Worm (Caenorhabditis elegans) whole organism, L4 larva: Measurements from ENCODE around the gene ceh-90.
A peak's percentile ranks its signal among the peaks of the same experiment; 100 is the strongest.

ENCODE experiments used
- F37D6.2 ChIP-seq: sonication (generic microtip); optimal IDR thresholded peaks from 2 replicates; lab custom pipeline; 2016; ENCODE audit warnings: mild to moderate bottlenecking, missing genetic modification characterization, missing compliant biosample characterization
- F44E2.7 ChIP-seq: fragments of 200-800 bp; sonication (Bioruptor generic); IDR thresholded peaks from 2 replicates; pipeline ENCODE4 v2.1.2; 2022; ENCODE audit warnings: missing genetic modification characterization, missing compliant biosample characterization
- R02D3.7 ChIP-seq: fragments of 150-350 bp; sonication (generic microtip); optimal IDR thresholded peaks from 3 replicates; lab custom pipeline; 2014; ENCODE audit warnings: missing biosample characterization, missing genetic modification characterization
- T26A8.4 ChIP-seq: fragments of 200-800 bp; sonication (Bioruptor generic); IDR thresholded peaks from 2 replicates; pipeline ENCODE4 v1.3.6; 2022; ENCODE audit warnings: missing genetic modification characterization, missing compliant biosample characterization
- Y105C5A.15 ChIP-seq: fragments of 200-800 bp; sonication (Bioruptor generic); IDR thresholded peaks from 2 replicates; pipeline ENCODE4 v1.3.6; 2022; ENCODE audit warnings: missing genetic modification characterization, missing compliant biosample characterization
- Y48G9A.11 ChIP-seq: fragments of 200-800 bp; sonication (Bioruptor generic); IDR thresholded peaks from 2 replicates; pipeline ENCODE4 v1.3.6; 2022; ENCODE audit warnings: missing genetic modification reagents, missing genetic modification characterization, missing compliant biosample characterization
- Y75B8A.6 ChIP-seq: fragments of 200-800 bp; sonication (Bioruptor generic); IDR thresholded peaks from 2 replicates; pipeline ENCODE4 v1.3.6; 2022; ENCODE audit warnings: missing genetic modification reagents, missing genetic modification characterization, missing compliant biosample characterization
- ZK337.2 ChIP-seq: fragments of 200-800 bp; sonication (Bioruptor generic); IDR thresholded peaks from 2 replicates; pipeline ENCODE4 v1.3.6; 2022; ENCODE audit warnings: missing genetic modification reagents, missing genetic modification characterization, missing compliant biosample characterization
- aha-1 ChIP-seq: fragments of 150-350 bp; peaks from one replicate; lab custom pipeline; 2014; ENCODE audit warnings: missing biosample characterization, missing genetic modification characterization
- ceh-20 ChIP-seq: fragments of 200-800 bp; sonication (Bioruptor generic); IDR thresholded peaks from 2 replicates; pipeline ENCODE4 v1.3.6; 2022; ENCODE audit warnings: missing genetic modification reagents, missing genetic modification characterization, missing compliant biosample characterization
- ceh-82 ChIP-seq: sonication (generic microtip); optimal IDR thresholded peaks from 2 replicates; lab custom pipeline; 2017; ENCODE audit warnings: missing biosample characterization, missing genetic modification characterization
- ces-1 ChIP-seq: fragments of 150-350 bp; sonication (generic microtip); optimal IDR thresholded peaks from 4 replicates; lab custom pipeline; 2014; ENCODE audit warnings: missing biosample characterization, missing genetic modification reagents, missing genetic modification characterization
- daf-12 ChIP-seq: fragments of 150-350 bp; optimal IDR thresholded peaks from 2 replicates; lab custom pipeline; 2014; ENCODE audit warnings: missing biosample characterization, missing genetic modification reagents, missing genetic modification characterization
- daf-16 ChIP-seq, 3 experiments: sonication (generic microtip); optimal IDR thresholded peaks; 2 replicates each; lab custom pipeline; 2016 to 2017; ENCODE audit warnings: missing genetic modification characterization in 3 of 3, missing genetic modification reagents in 3 of 3, mild to moderate bottlenecking in 2 of 3, missing compliant biosample characterization in 2 of 3, missing biosample characterization in 1 of 3, moderate library complexity in 1 of 3
- daf-8 ChIP-seq: fragments of 200-800 bp; sonication (Bioruptor generic); IDR thresholded peaks from 2 replicates; pipeline ENCODE4 v1.3.6; 2022; ENCODE audit warnings: missing genetic modification characterization, missing compliant biosample characterization
- dmd-6 ChIP-seq: fragments of 200-800 bp; sonication (Bioruptor generic); IDR thresholded peaks from 2 replicates; pipeline ENCODE4 v1.3.6; 2022; ENCODE audit warnings: missing genetic modification reagents, missing genetic modification characterization, missing compliant biosample characterization
- dmd-9 ChIP-seq: fragments of 200-800 bp; sonication (Bioruptor generic); IDR thresholded peaks from 2 replicates; pipeline ENCODE4 v1.3.6; 2022; ENCODE audit warnings: missing genetic modification reagents, missing genetic modification characterization, missing compliant biosample characterization
- dpl-1 ChIP-seq: fragments of 150-350 bp; optimal IDR thresholded peaks from 2 replicates; lab custom pipeline; 2014; ENCODE audit warnings: missing biosample characterization, missing genetic modification reagents, missing genetic modification characterization
- dve-1 ChIP-seq: sonication (generic microtip); optimal IDR thresholded peaks from 2 replicates; lab custom pipeline; 2017; ENCODE audit warnings: antibody characterized with exemption, mild to moderate bottlenecking, missing genetic modification characterization, missing compliant biosample characterization; ENCODE audit not compliant: insufficient read depth
- hif-1 ChIP-seq, 2 experiments: sonication (generic microtip); optimal IDR thresholded peaks; 2 replicates each; lab custom pipeline; 2016 to 2017; ENCODE audit warnings: missing compliant biosample characterization in 2 of 2, missing genetic modification characterization in 2 of 2, missing genetic modification reagents in 2 of 2, missing genotype in 2 of 2, mild to moderate bottlenecking in 1 of 2
- hlh-11 ChIP-seq: fragments of 200-800 bp; sonication (Bioruptor generic); optimal IDR thresholded peaks from 2 replicates; lab custom pipeline; 2018; ENCODE audit warnings: mild to moderate bottlenecking, missing genetic modification characterization, missing compliant biosample characterization
- hlh-30 ChIP-seq: sonication (generic microtip); optimal IDR thresholded peaks from 2 replicates; lab custom pipeline; 2017; ENCODE audit warnings: antibody characterized with exemption, mild to moderate bottlenecking, missing genetic modification characterization, missing compliant biosample characterization; ENCODE audit not compliant: insufficient read depth
- lin-1 ChIP-seq: fragments of 200-800 bp; sonication (Bioruptor generic); IDR thresholded peaks from 2 replicates; pipeline ENCODE4 v1.3.6; 2022; ENCODE audit warnings: missing genetic modification reagents, missing genetic modification characterization, missing compliant biosample characterization
- lin-15B ChIP-seq: fragments of 150-350 bp; sonication (generic microtip); optimal IDR thresholded peaks from 3 replicates; lab custom pipeline; 2014; ENCODE audit warnings: missing biosample characterization, missing genetic modification characterization
- lin-38 ChIP-seq: fragments of 200-800 bp; sonication (Bioruptor generic); IDR thresholded peaks from 2 replicates; pipeline ENCODE4 v1.3.6; 2022; ENCODE audit warnings: missing genetic modification reagents, missing genetic modification characterization, missing compliant biosample characterization
- lir-3 ChIP-seq: sonication (generic microtip); optimal IDR thresholded peaks from 2 replicates; lab custom pipeline; 2016; ENCODE audit warnings: mild to moderate bottlenecking, missing genetic modification characterization, missing compliant biosample characterization
- madf-5 ChIP-seq, 2 experiments: fragments of 200-800 bp; sonication (Bioruptor generic); IDR thresholded peaks; 2 replicates each; pipeline ENCODE4 v1.3.6; 2022; ENCODE audit warnings: missing compliant biosample characterization in 2 of 2, missing genetic modification characterization in 2 of 2
- mdt-29 ChIP-seq: fragments of 200-800 bp; sonication (Bioruptor generic); IDR thresholded peaks from 2 replicates; pipeline ENCODE4 v1.3.6; 2022; ENCODE audit warnings: missing genetic modification reagents, missing genetic modification characterization, missing compliant biosample characterization
- mep-1 ChIP-seq: fragments of 150-350 bp; sonication (generic microtip); optimal IDR thresholded peaks from 3 replicates; lab custom pipeline; 2014; ENCODE audit warnings: missing biosample characterization, missing genetic modification characterization
- nhr-10 ChIP-seq: fragments of 150-350 bp; optimal IDR thresholded peaks from 2 replicates; lab custom pipeline; 2014; ENCODE audit warnings: missing biosample characterization, missing genetic modification characterization
- nhr-28 ChIP-seq: fragments of 150-350 bp; optimal IDR thresholded peaks from 2 replicates; lab custom pipeline; 2014; ENCODE audit warnings: missing biosample characterization, missing genetic modification characterization
- nhr-41 ChIP-seq: fragments of 200-800 bp; sonication (Bioruptor generic); IDR thresholded peaks from 2 replicates; pipeline ENCODE4 v1.3.6; 2022; ENCODE audit warnings: missing genetic modification reagents, missing genetic modification characterization, missing compliant biosample characterization
- nhr-42 ChIP-seq: fragments of 200-800 bp; sonication (Bioruptor generic); IDR thresholded peaks from 2 replicates; pipeline ENCODE4 v1.3.6; 2022; ENCODE audit warnings: missing genetic modification characterization, missing compliant biosample characterization
- pha-4 ChIP-seq, 2 experiments: fragments of 150-350 bp in 1 of 2; fragments of 200-800 bp in 1 of 2; sonication (Bioruptor generic) in 1 of 2; IDR thresholded peaks in 1 of 2; optimal IDR thresholded peaks in 1 of 2; 2 replicates each; pipeline versions ENCODE4 v1.3.6 to Lab custom; 2014 to 2022; ENCODE audit warnings: missing genetic modification characterization in 2 of 2, missing genetic modification reagents in 2 of 2, missing biosample characterization in 1 of 2, missing compliant biosample characterization in 1 of 2
- pqm-1 ChIP-seq: sonication (generic microtip); optimal IDR thresholded peaks from 2 replicates; lab custom pipeline; 2017; ENCODE audit warnings: missing biosample characterization, missing genetic modification characterization
- saeg-2 ChIP-seq: fragments of 200-800 bp; sonication (Bioruptor generic); IDR thresholded peaks from 2 replicates; pipeline ENCODE4 v1.3.6; 2022; ENCODE audit warnings: missing genetic modification reagents, missing genetic modification characterization, missing compliant biosample characterization
- sdz-12 ChIP-seq: fragments of 200-800 bp; sonication (Bioruptor generic); optimal IDR thresholded peaks from 2 replicates; lab custom pipeline; 2018; ENCODE audit warnings: mild to moderate bottlenecking, missing genetic modification characterization, missing compliant biosample characterization
- set-16 ChIP-seq: fragments of 200-800 bp; sonication (Bioruptor generic); IDR thresholded peaks from 2 replicates; pipeline ENCODE4 v1.3.6; 2022; ENCODE audit warnings: missing genetic modification reagents, missing genetic modification characterization, missing compliant biosample characterization
- snpc-1.2 ChIP-seq: fragments of 200-800 bp; sonication (Bioruptor generic); IDR thresholded peaks from 2 replicates; pipeline ENCODE4 v1.3.6; 2022; ENCODE audit warnings: missing genetic modification reagents, missing genetic modification characterization, missing compliant biosample characterization
- unc-62 ChIP-seq, 3 experiments: fragments of 150-350 bp in 1 of 3; sonication (generic microtip); optimal IDR thresholded peaks in 2 of 3; peaks in 1 of 3; 1 replicate in 1 of 3; 2 replicates in 2 of 3; lab custom pipeline; 2014 to 2017; ENCODE audit warnings: missing biosample characterization in 3 of 3, missing genetic modification characterization in 3 of 3, missing genetic modification reagents in 3 of 3, missing genotype in 1 of 3
- zag-1 ChIP-seq: fragments of 150-350 bp; optimal IDR thresholded peaks from 2 replicates; lab custom pipeline; 2014; ENCODE audit warnings: missing biosample characterization, missing genetic modification characterization
- zip-11 ChIP-seq: fragments of 200-800 bp; sonication (Bioruptor generic); IDR thresholded peaks from 2 replicates; pipeline ENCODE4 v1.3.6; 2022; ENCODE audit warnings: missing genetic modification characterization, missing compliant biosample characterization
- ztf-11 ChIP-seq: fragments of 150-350 bp; optimal IDR thresholded peaks from 2 replicates; lab custom pipeline; 2014; ENCODE audit warnings: missing biosample characterization, missing genetic modification characterization

ceh-90 gene

ce11 chrX:14156913-14157312 is at the start of gene ceh-90:
Gene ceh-90, minus strand, starts transcription at chrX:14157013.
- TF ChIP-seq nhr-10 (tag; lab: Kevin White, UChicago), result no peak
- no peak for TF ChIP-seq ceh-82 (tag; lab: Kevin White, UChicago)
- TF ChIP-seq Y75B8A.6, result no peak
- TF ChIP-seq F37D6.2 (tag; lab: Kevin White, UChicago), result no peak
- TF ChIP-seq nhr-41 (GFP tag; lab: Robert Waterston, UW), result no peak
- TF ChIP-seq R02D3.7 (tag; lab: Kevin White, UChicago), result no peak
- TF ChIP-seq set-16, result no peak
- TF ChIP-seq daf-8 (GFP tag; lab: Robert Waterston, UW), result no peak
- TF ChIP-seq zip-11 (GFP tag; lab: Robert Waterston, UW), result no peak
- TF ChIP-seq mdt-29, result no peak
- TF ChIP-seq dpl-1, result no peak

DNA sequence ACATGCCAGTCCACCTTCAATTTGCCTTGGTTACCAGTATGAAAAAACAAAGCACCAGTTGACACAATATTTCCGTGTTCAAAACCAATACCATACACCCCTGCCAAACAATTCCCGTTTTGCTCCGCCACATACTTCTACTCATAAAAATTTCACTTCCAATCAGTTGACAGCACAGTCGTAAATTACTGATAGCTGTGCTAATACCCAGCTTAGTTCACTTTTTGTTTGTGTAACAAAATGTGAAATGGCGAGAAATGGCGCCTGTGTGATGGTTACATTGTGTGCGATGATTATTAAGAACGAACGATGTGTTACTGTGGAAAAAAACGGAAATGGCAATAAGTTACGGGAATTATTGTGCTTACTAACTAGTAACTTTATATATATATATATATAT is 49.5 kb upstream of the ceh-90 start:
- TF ChIP-seq snpc-1.2 (GFP tag; lab: Robert Waterston, UW) (no peak), dmd-9 (GFP tag; lab: Robert Waterston, UW) (no peak), lin-1 (GFP tag; lab: Robert Waterston, UW) (peak; percentile 41; the same call in 1 of the 2 replicates), pqm-1 (tag; lab: Kevin White, UChicago) (peak; percentile 64), ceh-20 (GFP tag; lab: Robert Waterston, UW) (no peak), dmd-6 (GFP tag; lab: Robert Waterston, UW) (peak; percentile 48; the same call in 1 of the 2 replicates), hlh-11 (tag; lab: Kevin White, UChicago) (peak; percentile 42), nhr-28 (tag; lab: Kevin White, UChicago) (peak; percentile 53), dve-1 (peak; percentile 36), daf-16 (GFP tag; optimal IDR thresholded peaks at IDR 0.05; lab: Kevin White, UChicago) (no peak), daf-16 (tag; optimal IDR thresholded peaks at IDR 0.05; lab: Kevin White, UChicago) (peak; percentile 69), saeg-2 (no peak), madf-5 (GFP tag; IDR thresholded peaks at IDR 0.05; lab: Robert Waterston, UW) (no peak)

ce11 chrX:14194251-14194650 is 37.4 kb upstream of the ceh-90 start:
- TF ChIP-seq dmd-9 (GFP tag; lab: Robert Waterston, UW), result no peak
- peak in 1 of 2 experiments; percentile 96 for TF ChIP-seq unc-62 (GFP tag; optimal IDR thresholded peaks at IDR 0.05 in 1 of 2; lab: Kevin White, UChicago)
- TF ChIP-seq unc-62 (tag; optimal IDR thresholded peaks at IDR 0.05; lab: Kevin White, UChicago), result no peak
- TF ChIP-seq Y48G9A.11 (GFP tag; lab: Robert Waterston, UW), result no peak
- no peak for TF ChIP-seq daf-16 (GFP tag; optimal IDR thresholded peaks at IDR 0.05; lab: Kevin White, UChicago)
- peak; percentile 14 for TF ChIP-seq daf-16 (tag; optimal IDR thresholded peaks at IDR 0.05; lab: Kevin White, UChicago)
- peak; percentile 47 for TF ChIP-seq nhr-28 (tag; lab: Kevin White, UChicago)
- no peak for TF ChIP-seq ZK337.2 (GFP tag; lab: Robert Waterston, UW)
- TF ChIP-seq F37D6.2 (tag; lab: Kevin White, UChicago), result no peak
- TF ChIP-seq nhr-42, result no peak
- no peak for TF ChIP-seq aha-1 (tag; lab: Kevin White, UChicago)
- peak; percentile 44; the same call in 1 of the 2 replicates for TF ChIP-seq dmd-6 (GFP tag; lab: Robert Waterston, UW)
- no peak for TF ChIP-seq dpl-1
- no peak for TF ChIP-seq dve-1
- TF ChIP-seq T26A8.4 (GFP tag; lab: Robert Waterston, UW), result no peak
- no peak for TF ChIP-seq daf-12 (tag; lab: Kevin White, UChicago)
- TF ChIP-seq hif-1 (tag; optimal IDR thresholded peaks at IDR 0.05; lab: Kevin White, UChicago), result no peak
- no peak for TF ChIP-seq ces-1 (GFP tag; lab: Kevin White, UChicago)
- no peak for TF ChIP-seq Y105C5A.15
- no peak for TF ChIP-seq lir-3 (tag; lab: Kevin White, UChicago)
- TF ChIP-seq lin-15B, result no peak
- TF ChIP-seq ztf-11 (tag; lab: Kevin White, UChicago), result no peak
- no peak for TF ChIP-seq pha-4 (GFP tag; IDR thresholded peaks at IDR 0.05; lab: Robert Waterston, UW)
- no peak for TF ChIP-seq pha-4 (tag; optimal IDR thresholded peaks at IDR 0.05; lab: Kevin White, UChicago)
- TF ChIP-seq mep-1 (tag; lab: Kevin White, UChicago), result no peak
- no peak for TF ChIP-seq lin-1 (GFP tag; lab: Robert Waterston, UW)
- peak; percentile 77 for TF ChIP-seq pqm-1 (tag; lab: Kevin White, UChicago)
- no peak for TF ChIP-seq lin-38 (GFP tag; lab: Robert Waterston, UW)
- no peak for TF ChIP-seq F44E2.7
- no peak for TF ChIP-seq zag-1 (tag; lab: Kevin White, UChicago)
- no peak for TF ChIP-seq mdt-29
- no peak for TF ChIP-seq sdz-12 (GFP tag; lab: Kevin White, UChicago)
- no peak for TF ChIP-seq hlh-30
